Worm (Caenorhabditis elegans) whole organism, young adult: ENCODE measurements around the gene srsx-10.

Experiments used
- F23B12.7 ChIP-seq: sonication (generic microtip); optimal IDR thresholded peaks from 2 replicates; lab custom pipeline; 2017; ENCODE audit warnings: missing genetic modification characterization, mild to moderate bottlenecking, missing compliant biosample characterization, antibody characterized with exemption, moderate library complexity; ENCODE audit not compliant: insufficient read depth
- F55B11.4 ChIP-seq: sonication (generic microtip); optimal IDR thresholded peaks from 2 replicates; lab custom pipeline; 2016; ENCODE audit warnings: missing compliant biosample characterization, missing genetic modification characterization, borderline replicate concordance; ENCODE audit not compliant: insufficient read depth
- F57A8.1 ChIP-seq: fragments of 200-800 bp; sonication (Bioruptor generic); optimal IDR thresholded peaks from 2 replicates; lab custom pipeline; 2018; ENCODE audit warnings: mild to moderate bottlenecking, missing genetic modification characterization, moderate library complexity, missing compliant biosample characterization
- F57C9.4 ChIP-seq: sonication (generic microtip); optimal IDR thresholded peaks from 2 replicates; lab custom pipeline; 2017; ENCODE audit warnings: mild to moderate bottlenecking, missing genetic modification characterization, missing compliant biosample characterization
- Y53F4B.3 ChIP-seq: fragments of 200-800 bp; sonication (Bioruptor generic); IDR thresholded peaks from 2 replicates; pipeline ENCODE4 v1.3.6; 2022; ENCODE audit warnings: missing genetic modification reagents, missing genetic modification characterization, missing compliant biosample characterization
- Y67H2A.10 ChIP-seq: fragments of 200-800 bp; sonication (Bioruptor generic); conservative IDR thresholded peaks from 2 replicates; pipeline ENCODE4 v1.3.6; 2022; ENCODE audit warnings: missing genetic modification reagents, missing genetic modification characterization, missing compliant biosample characterization
- Y79H2A.3 ChIP-seq: fragments of 200-800 bp; sonication (Bioruptor generic); conservative IDR thresholded peaks from 2 replicates; pipeline ENCODE4 v1.3.6; 2022; ENCODE audit warnings: missing genetic modification reagents, missing genetic modification characterization, missing compliant biosample characterization
- Y95B8A.8 ChIP-seq: fragments of 200-800 bp; sonication (Bioruptor generic); IDR thresholded peaks from 2 replicates; pipeline ENCODE4 v1.3.6; 2022; ENCODE audit warnings: missing genetic modification reagents, missing genetic modification characterization, missing compliant biosample characterization
- aptf-2 ChIP-seq: fragments of 200-800 bp; sonication (Bioruptor generic); conservative IDR thresholded peaks from 2 replicates; pipeline ENCODE4 v1.3.6; 2022; ENCODE audit warnings: missing genetic modification reagents, missing genetic modification characterization, missing compliant biosample characterization
- aptf-3 ChIP-seq: fragments of 200-800 bp; sonication (Bioruptor generic); IDR thresholded peaks from 2 replicates; pipeline ENCODE4 v1.3.6; 2022; ENCODE audit warnings: missing genetic modification characterization, missing compliant biosample characterization
- atf-7 ChIP-seq: sonication (generic microtip); optimal IDR thresholded peaks from 2 replicates; lab custom pipeline; 2017; ENCODE audit warnings: mild to moderate bottlenecking, missing genetic modification characterization, missing compliant biosample characterization
- attf-3 ChIP-seq: fragments of 200-800 bp; sonication (Bioruptor generic); conservative IDR thresholded peaks from 2 replicates; pipeline ENCODE4 v1.3.6; 2022; ENCODE audit warnings: missing genetic modification reagents, missing genetic modification characterization, missing compliant biosample characterization
- bed-2 ChIP-seq: fragments of 200-800 bp; sonication (Bioruptor generic); IDR thresholded peaks from 2 replicates; pipeline ENCODE4 v1.3.6; 2022; ENCODE audit warnings: missing genetic modification reagents, missing genetic modification characterization, missing compliant biosample characterization
- ccch-3 ChIP-seq: fragments of 200-800 bp; sonication (Bioruptor generic); optimal IDR thresholded peaks from 2 replicates; lab custom pipeline; 2018; ENCODE audit warnings: mild to moderate bottlenecking, missing genetic modification characterization, missing compliant biosample characterization
- cebp-1 ChIP-seq, 2 experiments: fragments of 200-800 bp in 1 of 2; sonication (Bioruptor generic) in 1 of 2; sonication (generic microtip) in 1 of 2; IDR thresholded peaks in 1 of 2; optimal IDR thresholded peaks in 1 of 2; 2 replicates each; pipeline versions ENCODE4 v1.3.6 to Lab custom; 2017 to 2022; ENCODE audit warnings: missing compliant biosample characterization in 2 of 2, missing genetic modification characterization in 2 of 2, mild to moderate bottlenecking in 1 of 2, missing genetic modification reagents in 1 of 2, moderate library complexity in 1 of 2
- ceh-40 ChIP-seq: fragments of 200-800 bp; sonication (Bioruptor generic); IDR thresholded peaks from 2 replicates; pipeline ENCODE4 v1.3.6; 2022; ENCODE audit warnings: missing genetic modification characterization, missing compliant biosample characterization
- ceh-58 ChIP-seq: fragments of 200-800 bp; sonication (Bioruptor generic); IDR thresholded peaks from 2 replicates; pipeline ENCODE4 v1.3.6; 2022; ENCODE audit warnings: missing genetic modification characterization, missing compliant biosample characterization
- ceh-91 ChIP-seq: fragments of 200-800 bp; sonication (Bioruptor generic); IDR thresholded peaks from 2 replicates; pipeline ENCODE4 v1.3.6; 2022; ENCODE audit warnings: missing genetic modification reagents, missing genetic modification characterization, missing compliant biosample characterization
- chd-7 ChIP-seq: sonication (generic microtip); optimal IDR thresholded peaks from 2 replicates; lab custom pipeline; 2016; ENCODE audit warnings: mild to moderate bottlenecking, missing genetic modification characterization, moderate library complexity, missing compliant biosample characterization
- dpl-1 ChIP-seq: fragments of 150-350 bp; optimal IDR thresholded peaks from 2 replicates; lab custom pipeline; 2014; ENCODE audit warnings: missing biosample characterization, missing genetic modification reagents, missing genetic modification characterization
- ekl-4 ChIP-seq: fragments of 200-800 bp; sonication (Bioruptor generic); IDR thresholded peaks from 2 replicates; pipeline ENCODE4 v1.3.6; 2022; ENCODE audit warnings: missing genetic modification reagents, missing genetic modification characterization, missing compliant biosample characterization
- him-1 ChIP-seq: sonication (generic microtip); optimal IDR thresholded peaks from 2 replicates; lab custom pipeline; 2016; ENCODE audit warnings: missing genotype, missing genetic modification reagents, missing genetic modification characterization, missing compliant biosample characterization
- hmg-1.2 ChIP-seq: fragments of 200-800 bp; sonication (Bioruptor generic); IDR thresholded peaks from 2 replicates; pipeline ENCODE4 v1.3.6; 2022; ENCODE audit warnings: missing genetic modification reagents, missing genetic modification characterization, missing compliant biosample characterization
- lag-1 ChIP-seq: fragments of 200-800 bp; sonication (Bioruptor generic); IDR thresholded peaks from 2 replicates; pipeline ENCODE4 v1.3.6; 2022; ENCODE audit warnings: missing genetic modification reagents, missing genetic modification characterization, missing compliant biosample characterization
- lin-35 ChIP-seq, 3 experiments: fragments of 150-350 bp in 2 of 3; sonication (generic microtip) in 1 of 3; optimal IDR thresholded peaks; 2 replicates each; lab custom pipeline; 2014 to 2018; ENCODE audit warnings: missing biosample characterization in 3 of 3, missing genetic modification characterization in 3 of 3, missing genetic modification reagents in 3 of 3
- lsy-27 ChIP-seq: sonication (generic microtip); optimal IDR thresholded peaks from 2 replicates; lab custom pipeline; 2017; ENCODE audit warnings: missing genetic modification characterization, mild to moderate bottlenecking, missing compliant biosample characterization, antibody characterized with exemption, missing genotype, borderline replicate concordance; ENCODE audit not compliant: insufficient read depth
- madf-10 ChIP-seq: sonication (generic microtip); optimal IDR thresholded peaks from 2 replicates; lab custom pipeline; 2016; ENCODE audit warnings: mild to moderate bottlenecking, missing genetic modification characterization, missing compliant biosample characterization
- madf-8 ChIP-seq: fragments of 200-800 bp; sonication (Bioruptor generic); conservative IDR thresholded peaks from 2 replicates; pipeline ENCODE4 v1.3.6; 2022; ENCODE audit warnings: missing genetic modification reagents, missing genetic modification characterization, missing compliant biosample characterization
- mel-28 ChIP-seq: sonication (generic microtip); optimal IDR thresholded peaks from 2 replicates; lab custom pipeline; 2016; ENCODE audit warnings: borderline replicate concordance, mild to moderate bottlenecking, missing genetic modification characterization, missing compliant biosample characterization
- nfyb-1 ChIP-seq: fragments of 200-800 bp; sonication (Bioruptor generic); IDR thresholded peaks from 2 replicates; pipeline ENCODE4 v1.3.6; 2022; ENCODE audit warnings: missing genetic modification reagents, missing genetic modification characterization, missing compliant biosample characterization
- repo-1 ChIP-seq: sonication (generic microtip); optimal IDR thresholded peaks from 2 replicates; lab custom pipeline; 2017; ENCODE audit warnings: mild to moderate bottlenecking, missing genetic modification characterization, missing compliant biosample characterization
- tbp1 ChIP-seq: fragments of 200-800 bp; sonication (Bioruptor generic); optimal IDR thresholded peaks from 2 replicates; lab custom pipeline; 2018; ENCODE audit warnings: mild to moderate bottlenecking, missing genetic modification characterization, missing compliant biosample characterization
- tlf-1 ChIP-seq: fragments of 200-800 bp; sonication (Bioruptor generic); optimal IDR thresholded peaks from 2 replicates; lab custom pipeline; 2018; ENCODE audit warnings: mild to moderate bottlenecking, missing genetic modification characterization, missing compliant biosample characterization
- ztf-18 ChIP-seq: sonication (generic microtip); optimal IDR thresholded peaks from 2 replicates; lab custom pipeline; 2016; ENCODE audit warnings: missing genotype, mild to moderate bottlenecking, missing genetic modification characterization, missing compliant biosample characterization
- ztf-28 ChIP-seq: fragments of 200-800 bp; sonication (Bioruptor generic); IDR thresholded peaks from 2 replicates; pipeline ENCODE4 v1.3.6; 2022; ENCODE audit warnings: missing genetic modification reagents, missing genetic modification characterization, missing compliant biosample characterization
- ztf-6 ChIP-seq: fragments of 200-800 bp; sonication (Bioruptor generic); IDR thresholded peaks from 2 replicates; pipeline ENCODE4 v1.3.6; 2022; ENCODE audit warnings: missing genetic modification reagents, missing genetic modification characterization, missing compliant biosample characterization

Gene srsx-10

ce11 chrV:4934406-4934805, 40.2 kb downstream of the srsx-10 start, which contains the start of gene catp-2:
Gene catp-2 (plus strand): TSS chrV:4934706.
- TF ChIP-seq ekl-4 (no peak), repo-1 (tag; lab: Kevin White, UChicago) (no peak), Y67H2A.10 (GFP tag; lab: Robert Waterston, UW) (no peak), hmg-1.2 (GFP tag; lab: Robert Waterston, UW) (no peak), him-1 (no peak), tbp1 (no peak), nfyb-1 (GFP tag; lab: Robert Waterston, UW) (no peak), F57A8.1 (GFP tag; lab: Kevin White, UChicago) (no peak), chd-7 (tag; lab: Kevin White, UChicago) (no peak), ztf-18 (no peak), atf-7 (tag; lab: Kevin White, UChicago) (no peak), bed-2 (GFP tag; lab: Robert Waterston, UW) (no peak), lsy-27 (tag; lab: Kevin White, UChicago) (no peak), ceh-91 (GFP tag; lab: Robert Waterston, UW) (no peak)
- TF ChIP-seq, all 124 proteins: peak for 0

ce11 chrV:4933268-4933667, 41.3 kb downstream of the srsx-10 start:
- TF ChIP-seq ztf-6 (GFP tag; lab: Robert Waterston, UW) (no peak), F55B11.4 (tag; lab: Kevin White, UChicago) (no peak), tlf-1 (GFP tag; lab: Kevin White, UChicago) (no peak), Y95B8A.8 (GFP tag; lab: Robert Waterston, UW) (no peak), ceh-58 (GFP tag; lab: Robert Waterston, UW) (no peak), attf-3 (no peak), ceh-40 (GFP tag; lab: Robert Waterston, UW) (no peak), madf-10 (tag; lab: Kevin White, UChicago) (no peak), ceh-91 (GFP tag; lab: Robert Waterston, UW) (no peak), ccch-3 (GFP tag; lab: Kevin White, UChicago) (no peak), aptf-3 (GFP tag; lab: Robert Waterston, UW) (no peak), Y53F4B.3 (GFP tag; lab: Robert Waterston, UW) (no peak)

ce11 chrV:4932814-4933213, 41.8 kb downstream of the srsx-10 start, which contains the start of gene C02E7.10:
Gene C02E7.10 (minus strand): TSS chrV:4933045.
- TF ChIP-seq aptf-2 (GFP tag; lab: Robert Waterston, UW) (no peak), dpl-1 (GFP tag; lab: Kevin White, UChicago) (no peak), ekl-4 (no peak), mel-28 (no peak), lag-1 (no peak), lin-35 (GFP tag; optimal IDR thresholded peaks at IDR 0.05; lab: Kevin White, UChicago) (no peak), Y79H2A.3 (GFP tag; lab: Robert Waterston, UW) (no peak), F23B12.7 (tag; lab: Kevin White, UChicago) (no peak), madf-8 (no peak), Y67H2A.10 (GFP tag; lab: Robert Waterston, UW) (no peak), ceh-58 (GFP tag; lab: Robert Waterston, UW) (no peak), ztf-28 (GFP tag; lab: Robert Waterston, UW) (no peak), cebp-1 (GFP tag; IDR thresholded peaks at IDR 0.05; lab: Robert Waterston, UW) (no peak), cebp-1 (tag; optimal IDR thresholded peaks at IDR 0.05; lab: Kevin White, UChicago) (no peak), atf-7 (tag; lab: Kevin White, UChicago) (no peak), F57C9.4 (no peak)
